Worm (Caenorhabditis elegans) whole organism, L3 larva: Measurements from ENCODE around the gene gnrr-2.

Experiments
- R02D3.7 ChIP-seq: fragments of 150-350 bp; optimal IDR thresholded peaks from 2 replicates; lab custom pipeline; 2014; ENCODE audit warnings: missing biosample characterization, missing genetic modification characterization
- ZK546.5 ChIP-seq: sonication (generic microtip); optimal IDR thresholded peaks from 2 replicates; lab custom pipeline; 2017; ENCODE audit warnings: missing biosample characterization, missing genetic modification characterization
- aly-2 ChIP-seq: fragments of 150-350 bp; optimal IDR thresholded peaks from 2 replicates; lab custom pipeline; 2014; ENCODE audit warnings: missing biosample characterization, missing genetic modification characterization
- ama-1 ChIP-seq: fragments of 150-350 bp; optimal IDR thresholded peaks from 2 replicates; lab custom pipeline; 2018
- egl-27 ChIP-seq: sonication (generic microtip); optimal IDR thresholded peaks from 4 replicates; lab custom pipeline; 2017; ENCODE audit warnings: missing biosample characterization, missing genetic modification reagents, missing genetic modification characterization
- elt-2 ChIP-seq: sonication (generic microtip); optimal IDR thresholded peaks from 2 replicates; lab custom pipeline; 2016; ENCODE audit warnings: missing genetic modification reagents, mild to moderate bottlenecking, missing genetic modification characterization, missing compliant biosample characterization
- fkh-10 ChIP-seq: sonication (generic microtip); optimal IDR thresholded peaks from 2 replicates; lab custom pipeline; 2017; ENCODE audit warnings: missing biosample characterization, missing genetic modification reagents, missing genetic modification characterization
- lin-15B ChIP-seq: fragments of 150-350 bp; optimal IDR thresholded peaks from 2 replicates; lab custom pipeline; 2014; ENCODE audit warnings: missing biosample characterization, missing genetic modification characterization
- mdl-1 ChIP-seq: fragments of 150-350 bp; optimal IDR thresholded peaks from 2 replicates; lab custom pipeline; 2014; ENCODE audit warnings: missing biosample characterization, missing genetic modification characterization
- nhr-28 ChIP-seq: fragments of 150-350 bp; optimal IDR thresholded peaks from 2 replicates; lab custom pipeline; 2014; ENCODE audit warnings: missing biosample characterization, missing genetic modification characterization
- nhr-77 ChIP-seq: fragments of 150-350 bp; optimal IDR thresholded peaks from 2 replicates; lab custom pipeline; 2014; ENCODE audit warnings: missing biosample characterization, missing genetic modification characterization
- pha-4 ChIP-seq: fragments of 150-350 bp; optimal IDR thresholded peaks from 2 replicates; lab custom pipeline; 2014; ENCODE audit warnings: missing biosample characterization, missing genetic modification reagents, missing genetic modification characterization
- unc-39 ChIP-seq: sonication (generic microtip); optimal IDR thresholded peaks from 4 replicates; lab custom pipeline; 2017; ENCODE audit warnings: missing biosample characterization, missing genetic modification characterization
- ztf-11 ChIP-seq: fragments of 150-350 bp; optimal IDR thresholded peaks from 2 replicates; lab custom pipeline; 2014; ENCODE audit warnings: missing biosample characterization, missing genetic modification characterization

DNA sequence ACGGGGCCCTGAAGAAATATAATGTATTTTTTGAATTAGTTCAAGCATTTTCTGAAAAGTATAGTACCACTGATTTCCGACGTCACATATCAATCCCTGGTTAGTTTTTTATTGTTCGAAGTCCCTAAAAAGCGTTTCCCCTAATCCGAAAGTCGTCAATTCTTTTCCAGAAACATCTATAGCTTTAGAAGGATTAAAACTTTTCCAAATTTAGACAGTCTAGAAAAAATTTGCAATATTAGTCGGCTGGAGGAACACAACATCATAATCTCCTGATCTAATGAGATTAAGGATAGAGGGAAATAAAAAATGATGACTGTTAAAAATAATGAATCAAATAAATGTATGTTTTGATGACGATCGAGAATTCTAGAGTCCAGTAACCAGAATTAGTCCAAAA lies 30.8 kb upstream of the gnrr-2 start:
- no peak for TF ChIP-seq fkh-10 (GFP tag; lab: Kevin White, UChicago)
- no peak for TF ChIP-seq nhr-77
- no peak for TF ChIP-seq unc-39 (tag; lab: Kevin White, UChicago)
- no peak for TF ChIP-seq mdl-1 (tag; lab: Kevin White, UChicago)
- no peak for TF ChIP-seq lin-15B (tag; lab: Kevin White, UChicago)
- no peak for TF ChIP-seq nhr-28
- no peak for TF ChIP-seq aly-2 (tag; lab: Kevin White, UChicago)
- TF ChIP-seq ama-1 (lab: Kevin White, UChicago): no peak
- no peak for TF ChIP-seq egl-27 (tag; lab: Kevin White, UChicago)
- no peak for TF ChIP-seq elt-2 (tag; lab: Kevin White, UChicago)
- TF ChIP-seq ZK546.5: no peak
- TF ChIP-seq ztf-11: no peak
- no peak for TF ChIP-seq pha-4 (tag; lab: Kevin White, UChicago)
- TF ChIP-seq R02D3.7: no peak
